Fruit fly (Drosophila melanogaster): Measurements from ENCODE around the gene CG33271.
A peak's percentile ranks its signal among the peaks of the same experiment; 100 is the strongest.

Gene CG33271

dm6 chr3L:11528397-11528923 lies 48.8 kb downstream of the CG33271 start (continued):
- TF ChIP-seq stc (GFP tag; IDR thresholded peaks at IDR 0.05) (no peak), Trl (optimal IDR thresholded peaks at IDR 0.05) (no peak), Trl (GFP tag; optimal IDR thresholded peaks at IDR 0.05) (no peak), Rfx (GFP tag; IDR thresholded peaks at IDR 0.05) (peak; percentile 39; the same call in 1 of the 2 replicates), bsh (GFP tag; optimal IDR thresholded peaks at IDR 0.05) (no peak), Drgx (GFP tag; IDR thresholded peaks at IDR 0.05) (no peak), CG8924 (tag; optimal IDR thresholded peaks at IDR 0.05) (peak; percentile 38), CG32772 (GFP tag; IDR thresholded peaks at IDR 0.05) (no peak), CG9727 (GFP tag; optimal IDR thresholded peaks at IDR 0.05) (peak; percentile 21), CG3065 (GFP tag; optimal IDR thresholded peaks at IDR 0.05) (no peak), CG7786 (GFP tag; optimal IDR thresholded peaks at IDR 0.05) (no peak), CG10654 (GFP tag; optimal IDR thresholded peaks at IDR 0.05) (no peak), CG2199 (GFP tag; IDR thresholded peaks at IDR 0.05) (no peak), amos (GFP tag; IDR thresholded peaks at IDR 0.05; ENCODE audit: partially characterized antibody) (no peak), CG8478 (optimal IDR thresholded peaks at IDR 0.05) (no peak), sr (GFP tag; IDR thresholded peaks at IDR 0.05) (no peak), CG10321 (GFP tag; IDR thresholded peaks at IDR 0.05) (no peak), eyg (GFP tag; optimal IDR thresholded peaks at IDR 0.05) (no peak), Ets97D (GFP tag; optimal IDR thresholded peaks at IDR 0.05) (no peak), Lpt (GFP tag; optimal IDR thresholded peaks at IDR 0.05) (no peak), NC2β (GFP tag; optimal IDR thresholded peaks at IDR 0.05) (no peak), Max (GFP tag; optimal IDR thresholded peaks at IDR 0.05) (no peak), h (optimal IDR thresholded peaks at IDR 0.05) (no peak), CoRest (tag; optimal IDR thresholded peaks at IDR 0.05) (no peak), vnd (GFP tag; IDR thresholded peaks at IDR 0.05; ENCODE audit: partially characterized antibody) (no peak), gt (GFP tag; IDR thresholded peaks at IDR 0.05) (no peak), CG42726 (GFP tag; IDR thresholded peaks at IDR 0.05; ENCODE audit: partially characterized antibody) (no peak), klu (GFP tag; IDR thresholded peaks at IDR 0.05) (no peak), aop (GFP tag; IDR thresholded peaks at IDR 0.05) (no peak), bowl (GFP tag; IDR thresholded peaks at IDR 0.05) (0 out of 2 replicates have a peak, but pooled peaks have one; percentile 11), NfI (GFP tag; optimal IDR thresholded peaks at IDR 0.05) (no peak), HLHmδ (GFP tag; optimal IDR thresholded peaks at IDR 0.05) (no peak), sens-2 (GFP tag; IDR thresholded peaks at IDR 0.05) (no peak), zf30C (GFP tag; optimal IDR thresholded peaks at IDR 0.05) (no peak), CG13424 (tag; optimal IDR thresholded peaks at IDR 0.05) (peak; percentile 14), nom (GFP tag; optimal IDR thresholded peaks at IDR 0.05) (no peak), CG8388 (GFP tag; optimal IDR thresholded peaks at IDR 0.05) (no peak), dmrt99B (tag; optimal IDR thresholded peaks at IDR 0.05) (no peak), CG9215 (GFP tag; IDR thresholded peaks at IDR 0.05) (no peak), CG10274 (GFP tag; optimal IDR thresholded peaks at IDR 0.05) (no peak), tio (GFP tag; optimal IDR thresholded peaks at IDR 0.05) (no peak), Sry-β (GFP tag; optimal IDR thresholded peaks at IDR 0.05) (no peak), CG5245 (GFP tag; optimal IDR thresholded peaks at IDR 0.05) (no peak), NFAT (GFP tag; IDR thresholded peaks at IDR 0.05) (no peak), BtbVII (GFP tag; optimal IDR thresholded peaks at IDR 0.05) (peak; percentile 66), Nf-YA (GFP tag; IDR thresholded peaks at IDR 0.05) (peak; percentile 16; the same call in 1 of the 2 replicates), CG4730 (GFP tag; IDR thresholded peaks at IDR 0.05) (no peak), lola (GFP tag; optimal IDR thresholded peaks at IDR 0.05) (no peak), salm (tag; optimal IDR thresholded peaks at IDR 0.05) (no peak), tna (GFP tag; IDR thresholded peaks at IDR 0.05; ENCODE audit: partially characterized antibody) (no peak), CG2129 (GFP tag; IDR thresholded peaks at IDR 0.05; ENCODE audit: partially characterized antibody) (no peak), Dfd (GFP tag; optimal IDR thresholded peaks at IDR 0.05) (no peak)

All from whole organism, embryonic.